Fruit fly (Drosophila melanogaster) whole organism, pupa: ENCODE data around the gene CG17187.

ENCODE experiments used
- CG12605 ChIP-seq: fragments of 200-800 bp; sonication (Bioruptor generic); IDR thresholded peaks from 2 replicates; pipeline ENCODE4 v1.3.6; 2022; ENCODE audit warnings: missing biosample characterization, missing genetic modification characterization
- CG13204 ChIP-seq: fragments of 200-800 bp; sonication (Bioruptor generic); optimal IDR thresholded peaks from 2 replicates; lab custom pipeline; 2018; ENCODE audit warnings: missing biosample characterization, mild to moderate bottlenecking, missing genetic modification characterization, moderate library complexity
- CG17806 ChIP-seq: fragments of 200-800 bp; sonication (Bioruptor generic); optimal IDR thresholded peaks from 2 replicates; lab custom pipeline; 2018; ENCODE audit warnings: missing biosample characterization, mild to moderate bottlenecking, missing genetic modification characterization, moderate library complexity
- CG32121 ChIP-seq: fragments of 200-800 bp; sonication (Bioruptor generic); IDR thresholded peaks from 2 replicates; pipeline ENCODE4 v1.3.6; 2022; ENCODE audit warnings: missing biosample characterization, missing genetic modification characterization
- CG8159 ChIP-seq: fragments of 200-800 bp; sonication (Bioruptor generic); optimal IDR thresholded peaks from 3 replicates; lab custom pipeline; 2018; ENCODE audit warnings: missing biosample characterization, mild to moderate bottlenecking, missing genetic modification characterization, moderate library complexity
- CG8301 ChIP-seq: fragments of 200-800 bp; sonication (Bioruptor generic); optimal IDR thresholded peaks from 2 replicates; lab custom pipeline; 2018; ENCODE audit warnings: missing biosample characterization, mild to moderate bottlenecking, missing genetic modification characterization
- EcR ChIP-seq: fragments of 200-800 bp; sonication (Bioruptor generic); optimal IDR thresholded peaks from 3 replicates; lab custom pipeline; 2019; ENCODE audit warnings: missing biosample characterization, missing genetic modification characterization, mild to moderate bottlenecking, moderate library complexity, missing genetic modification reagents
- fd96Ca ChIP-seq: fragments of 200-800 bp; sonication (Bioruptor generic); IDR thresholded peaks from 3 replicates; pipeline ENCODE4 v1.3.6; 2022; ENCODE audit warnings: missing biosample characterization, missing genetic modification characterization
- rn ChIP-seq: fragments of 200-800 bp; sonication (Bioruptor generic); IDR thresholded peaks from 2 replicates; pipeline ENCODE4 v1.3.6; 2022; ENCODE audit warnings: missing biosample characterization, missing genetic modification characterization

DNA sequence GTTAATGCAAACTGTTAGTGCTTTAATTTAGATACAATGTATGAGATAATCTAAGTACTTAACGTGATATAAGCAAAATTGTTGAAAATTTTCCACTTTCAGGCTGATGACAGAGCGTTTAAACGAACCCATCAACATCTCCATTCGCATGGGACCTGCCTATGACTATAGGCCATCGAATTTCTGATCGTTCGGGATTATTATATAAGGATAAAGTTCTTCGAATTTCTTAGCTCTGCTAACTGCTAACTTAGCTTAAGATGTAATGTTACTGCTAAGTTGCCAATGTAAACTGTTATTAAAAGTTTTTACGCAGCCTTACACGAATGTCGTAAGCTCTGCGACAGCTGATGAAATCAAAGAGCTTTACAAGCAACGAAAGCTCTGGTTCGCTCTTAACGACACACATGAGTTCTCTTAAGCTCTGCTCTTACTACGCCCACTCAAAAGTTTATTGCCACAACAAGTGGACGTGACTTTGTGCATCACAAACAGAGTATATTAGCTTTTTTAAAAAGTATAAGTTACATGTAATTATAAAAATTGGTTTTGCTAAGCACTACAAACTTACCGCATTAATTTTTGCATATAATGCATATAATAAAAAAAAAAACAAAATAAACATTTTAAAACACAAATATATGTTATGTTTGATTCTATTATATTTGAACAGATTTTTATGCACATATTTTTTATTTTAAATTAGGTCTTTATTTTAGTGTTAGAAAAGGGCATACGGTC is 34.9 kb downstream of the CG17187 start:
- TF ChIP-seq fd96Ca (GFP tag; lab: Robert Waterston, UW) = no peak
- peak; percentile 97 for TF ChIP-seq EcR (GFP tag; lab: Kevin White, UChicago)
- peak; percentile 86 for TF ChIP-seq CG13204 (GFP tag; lab: Kevin White, UChicago)
- peak; percentile 94 for TF ChIP-seq CG12605 (GFP tag; lab: Robert Waterston, UW)
- TF ChIP-seq CG17806 = peak; percentile 98
- TF ChIP-seq rn = peak; percentile 97
- TF ChIP-seq CG8301 = peak; percentile 99
- peak; percentile 99 for TF ChIP-seq CG8159 (tag; lab: Kevin White, UChicago)
- peak; percentile 99 for TF ChIP-seq CG32121 (GFP tag; lab: Robert Waterston, UW)
